Fruit fly (Drosophila melanogaster): ENCODE results near the gene CG33293.

DNA sequence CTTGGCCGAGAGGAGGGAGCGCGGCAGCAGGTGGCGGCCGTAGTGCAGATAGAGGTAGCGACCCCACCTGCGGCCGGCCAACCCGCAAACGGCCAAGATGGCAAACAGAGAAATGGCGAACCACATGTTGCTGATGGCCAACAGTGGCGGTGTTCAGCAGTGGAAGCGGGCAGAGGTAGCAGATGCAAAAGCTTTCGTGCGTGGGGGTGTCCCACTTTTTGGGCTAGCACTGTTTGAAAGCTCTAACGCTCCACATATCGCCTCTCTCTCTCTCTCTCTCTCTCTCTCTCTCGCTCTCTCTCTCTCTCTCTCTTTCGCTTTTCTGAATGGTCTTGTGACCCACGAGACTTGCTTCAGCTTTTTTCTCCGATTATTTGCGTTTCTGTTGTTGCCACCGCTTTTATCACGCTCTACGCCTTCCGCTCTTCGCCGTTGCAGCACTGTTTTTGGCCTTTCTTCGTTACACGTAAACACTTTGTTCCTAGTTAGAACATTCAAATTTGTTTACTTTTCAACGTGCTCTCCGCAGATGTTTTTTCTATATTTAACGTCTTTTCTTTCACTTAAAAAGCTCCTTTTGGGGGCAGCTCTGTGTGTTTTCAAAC is 42.3 kb upstream of the CG33293 start:
- TF ChIP-seq Pif1A (GFP tag; optimal IDR thresholded peaks at IDR 0.05) (no peak), gl (tag; optimal IDR thresholded peaks at IDR 0.05) (no peak), Snoo (tag; optimal IDR thresholded peaks at IDR 0.05) (no peak), fd96Ca (GFP tag; IDR thresholded peaks at IDR 0.05) (peak; percentile 69; the same call in 1 of the 3 replicates), CG17806 (tag; optimal IDR thresholded peaks at IDR 0.05) (no peak), CG9948 (tag; optimal IDR thresholded peaks at IDR 0.05) (no peak)

Measured in whole organism, pupa.